Fruit fly (Drosophila melanogaster) S2 (cell line): ENCODE data around the gene Trp1.

Experiments
- CG8478 ChIP-seq: fragments of >200 bp; optimal IDR thresholded peaks from 2 replicates; lab custom pipeline; 2018
- CTCF ChIP-seq, 2 experiments: fragments of >200 bp; optimal IDR thresholded peaks; 2 replicates each; lab custom pipeline; 2018

dm6 chr2L:10033410-10033809 is 24.2 kb downstream of the Trp1 start:
- TF ChIP-seq CG8478 (lab: Kevin White, UChicago) (no peak), CTCF (optimal IDR thresholded peaks at IDR 0.05; lab: Kevin White, UChicago) (peak; percentile 55 to 69)
